Fruit fly (Drosophila melanogaster) whole organism, embryonic: Measurements from ENCODE around the gene Mtch.

Source experiments
- BtbVII ChIP-seq: fragments of 200-800 bp; sonication (Bioruptor generic); optimal IDR thresholded peaks from 3 replicates; lab custom pipeline; 2017; ENCODE audit warnings: missing biosample characterization, mild to moderate bottlenecking, missing genetic modification characterization
- CG10543 ChIP-seq: fragments of 200-800 bp; sonication (Bioruptor generic); optimal IDR thresholded peaks from 3 replicates; lab custom pipeline; 2017; ENCODE audit warnings: missing biosample characterization, mild to moderate bottlenecking, missing genetic modification characterization, moderate library complexity
- CG10565 ChIP-seq: fragments of 200-800 bp; sonication (Bioruptor generic); optimal IDR thresholded peaks from 3 replicates; lab custom pipeline; 2016; ENCODE audit warnings: missing biosample characterization, mild to moderate bottlenecking, missing genetic modification characterization
- CG11695 ChIP-seq: fragments of 200-800 bp; sonication (Bioruptor generic); IDR thresholded peaks from 3 replicates; pipeline ENCODE4 v1.3.6; 2022; ENCODE audit warnings: missing biosample characterization, missing genetic modification characterization
- CG12299 ChIP-seq: fragments of 200-800 bp; sonication (Bioruptor generic); optimal IDR thresholded peaks from 2 replicates; lab custom pipeline; 2018; ENCODE audit warnings: missing biosample characterization, mild to moderate bottlenecking, missing genetic modification characterization
- CG13296 ChIP-seq: fragments of 200-800 bp; sonication (Bioruptor generic); optimal IDR thresholded peaks from 3 replicates; lab custom pipeline; 2018; ENCODE audit warnings: missing biosample characterization, mild to moderate bottlenecking, missing genetic modification characterization
- CG14050 ChIP-seq: fragments of 200-800 bp; sonication (Bioruptor generic); IDR thresholded peaks from 3 replicates; pipeline ENCODE4 v1.3.6; 2022; ENCODE audit warnings: missing biosample characterization, missing genetic modification characterization
- CG15269 ChIP-seq: fragments of 200-800 bp; sonication (Bioruptor generic); optimal IDR thresholded peaks from 2 replicates; lab custom pipeline; 2018; ENCODE audit warnings: missing biosample characterization, mild to moderate bottlenecking, missing genetic modification characterization, moderate library complexity
- CG16863 ChIP-seq: fragments of 200-800 bp; sonication (Bioruptor generic); optimal IDR thresholded peaks from 3 replicates; lab custom pipeline; 2016; ENCODE audit warnings: missing biosample characterization, missing genetic modification characterization
- CG17361 ChIP-seq: fragments of 200-800 bp; sonication (Bioruptor generic); IDR thresholded peaks from 3 replicates; pipeline ENCODE4 v1.3.6; 2022; ENCODE audit warnings: missing biosample characterization, missing genetic modification characterization
- CG17912 ChIP-seq: fragments of 200-800 bp; sonication (Bioruptor generic); optimal IDR thresholded peaks from 2 replicates; lab custom pipeline; 2018; ENCODE audit warnings: missing biosample characterization, mild to moderate bottlenecking, missing genetic modification characterization
- CG18619 ChIP-seq: fragments of 200-800 bp; sonication (Bioruptor generic); optimal IDR thresholded peaks from 3 replicates; lab custom pipeline; 2017; ENCODE audit warnings: missing biosample characterization, mild to moderate bottlenecking, missing genetic modification characterization
- CG2889 ChIP-seq: fragments of 200-800 bp; sonication (Bioruptor generic); IDR thresholded peaks from 3 replicates; pipeline ENCODE4 v1.3.6; 2022; ENCODE audit warnings: missing biosample characterization, missing genetic modification characterization
- CG43689 ChIP-seq: fragments of 200-800 bp; sonication (Bioruptor generic); IDR thresholded peaks from 2 replicates; pipeline ENCODE4 v1.3.6; 2022; ENCODE audit warnings: missing biosample characterization, missing genetic modification characterization
- CG6791 ChIP-seq: fragments of 200-800 bp; sonication (Bioruptor generic); IDR thresholded peaks from 3 replicates; pipeline ENCODE4 v1.3.6; 2022; ENCODE audit warnings: missing biosample characterization, missing genetic modification characterization; ENCODE audit not compliant: partially characterized antibody
- CG8281 ChIP-seq: fragments of 200-800 bp; sonication (Bioruptor generic); optimal IDR thresholded peaks from 2 replicates; lab custom pipeline; 2018; ENCODE audit warnings: missing biosample characterization, mild to moderate bottlenecking, missing genetic modification characterization, moderate library complexity
- CG8290 ChIP-seq, 3 experiments: fragments of 200-800 bp; sonication (Bioruptor generic); optimal IDR thresholded peaks; 2 replicates each; lab custom pipeline; 2016 to 2019; ENCODE audit warnings: missing biosample characterization in 3 of 3, missing genetic modification characterization in 3 of 3, mild to moderate bottlenecking in 2 of 3, moderate library complexity in 1 of 3
- CG9797 ChIP-seq: fragments of 200-800 bp; sonication (Bioruptor generic); optimal IDR thresholded peaks from 3 replicates; lab custom pipeline; 2018; ENCODE audit warnings: missing biosample characterization, mild to moderate bottlenecking, missing genetic modification characterization
- CoRest ChIP-seq: fragments of 200-800 bp; sonication (Bioruptor generic); optimal IDR thresholded peaks from 3 replicates; lab custom pipeline; 2018; ENCODE audit warnings: missing biosample characterization, mild to moderate bottlenecking, missing genetic modification characterization, moderate library complexity
- D19B ChIP-seq: fragments of 200-800 bp; sonication (Bioruptor generic); optimal IDR thresholded peaks from 2 replicates; lab custom pipeline; 2017; ENCODE audit warnings: missing biosample characterization, mild to moderate bottlenecking, missing genetic modification characterization
- Dek ChIP-seq: fragments of 200-800 bp; sonication (Bioruptor generic); optimal IDR thresholded peaks from 3 replicates; lab custom pipeline; 2019; ENCODE audit warnings: missing biosample characterization, mild to moderate bottlenecking, missing genetic modification characterization, moderate library complexity
- E2f2 ChIP-seq: fragments of 200-800 bp; sonication (Bioruptor generic); IDR thresholded peaks from 2 replicates; pipeline ENCODE4 v1.3.6; 2022; ENCODE audit warnings: missing biosample characterization, missing genetic modification characterization
- Fer1 ChIP-seq: fragments of 200-800 bp; sonication (Bioruptor generic); optimal IDR thresholded peaks from 2 replicates; lab custom pipeline; 2017; ENCODE audit warnings: missing biosample characterization, mild to moderate bottlenecking, missing genetic modification characterization
- H2.0 ChIP-seq: fragments of 200-800 bp; sonication (Bioruptor generic); IDR thresholded peaks from 2 replicates; pipeline ENCODE4 v1.3.6; 2022; ENCODE audit warnings: missing biosample characterization, missing genetic modification characterization
- Hr78 ChIP-seq, 2 experiments: fragments of 200-800 bp in 1 of 2; fragments of >200 bp in 1 of 2; sonication (Bioruptor generic) in 1 of 2; optimal IDR thresholded peaks; 2 replicates each; lab custom pipeline; 2017 to 2019; ENCODE audit warnings: missing biosample characterization in 2 of 2, missing genetic modification characterization in 2 of 2, mild to moderate bottlenecking in 1 of 2, moderate library complexity in 1 of 2
- Lhr ChIP-seq: fragments of 200-800 bp; sonication (Bioruptor generic); optimal IDR thresholded peaks from 3 replicates; lab custom pipeline; 2017; ENCODE audit warnings: mild to moderate bottlenecking, missing biosample characterization, missing genetic modification reagents, missing genetic modification characterization
- NFAT ChIP-seq: fragments of 200-800 bp; sonication (Bioruptor generic); IDR thresholded peaks from 2 replicates; pipeline ENCODE4 v1.3.6; 2022; ENCODE audit warnings: missing biosample characterization, missing genetic modification characterization
- Nf-YC ChIP-seq: fragments of 200-800 bp; optimal IDR thresholded peaks from 3 replicates; lab custom pipeline; 2019; ENCODE audit warnings: missing biosample characterization, mild to moderate bottlenecking, missing genetic modification characterization, moderate library complexity
- NfI ChIP-seq: fragments of 200-800 bp; sonication (Bioruptor generic); optimal IDR thresholded peaks from 3 replicates; lab custom pipeline; 2018; ENCODE audit warnings: missing biosample characterization, mild to moderate bottlenecking, missing genetic modification characterization, moderate library complexity
- Ravus ChIP-seq: fragments of 200-800 bp; sonication (Bioruptor generic); IDR thresholded peaks from 2 replicates; pipeline ENCODE4 v1.3.6; 2022; ENCODE audit warnings: missing biosample characterization, missing genetic modification characterization
- Rx ChIP-seq: fragments of 200-800 bp; sonication (Bioruptor generic); IDR thresholded peaks from 2 replicates; pipeline ENCODE4 v1.3.6; 2022; ENCODE audit warnings: missing biosample characterization, missing genetic modification characterization
- Tbp ChIP-seq: fragments of >200 bp; optimal IDR thresholded peaks from 2 replicates; lab custom pipeline; 2018; ENCODE audit warnings: missing biosample characterization, missing genetic modification characterization
- Xrp1 ChIP-seq: fragments of 200-800 bp; sonication (Bioruptor generic); IDR thresholded peaks from 2 replicates; pipeline ENCODE4 v1.3.6; 2022; ENCODE audit warnings: missing biosample characterization, missing genetic modification characterization
- bbx ChIP-seq: fragments of 200-800 bp; sonication (Bioruptor generic); IDR thresholded peaks from 2 replicates; pipeline ENCODE4 v1.3.6; 2022; ENCODE audit warnings: missing biosample characterization, missing genetic modification characterization; ENCODE audit not compliant: partially characterized antibody
- crp ChIP-seq, 2 experiments: fragments of 200-800 bp; sonication (Bioruptor generic); optimal IDR thresholded peaks; 2 replicates in 1 of 2; 3 replicates in 1 of 2; lab custom pipeline; 2017; ENCODE audit warnings: missing biosample characterization in 2 of 2, missing genetic modification characterization in 2 of 2, mild to moderate bottlenecking in 1 of 2, moderate library complexity in 1 of 2
- exex ChIP-seq: fragments of 200-800 bp; sonication (Bioruptor generic); optimal IDR thresholded peaks from 4 replicates; lab custom pipeline; 2018; ENCODE audit warnings: missing biosample characterization, mild to moderate bottlenecking, missing genetic modification characterization, moderate library complexity
- fd3F ChIP-seq: fragments of 200-800 bp; sonication (Bioruptor generic); optimal IDR thresholded peaks from 2 replicates; lab custom pipeline; 2018; ENCODE audit warnings: missing biosample characterization, mild to moderate bottlenecking, missing genetic modification characterization, moderate library complexity
- fd64A ChIP-seq: fragments of 200-800 bp; sonication (Bioruptor generic); optimal IDR thresholded peaks from 3 replicates; lab custom pipeline; 2018; ENCODE audit warnings: missing biosample characterization, mild to moderate bottlenecking, missing genetic modification characterization
- gce ChIP-seq: fragments of 200-800 bp; sonication (Bioruptor generic); IDR thresholded peaks from 3 replicates; pipeline ENCODE4 v1.3.6; 2022; ENCODE audit warnings: missing biosample characterization, missing genetic modification characterization
- pita ChIP-seq: fragments of 200-800 bp; sonication (Bioruptor generic); optimal IDR thresholded peaks from 2 replicates; lab custom pipeline; 2017; ENCODE audit warnings: missing biosample characterization, mild to moderate bottlenecking, missing genetic modification characterization
- pros ChIP-seq: fragments of 200-800 bp; sonication (Bioruptor generic); optimal IDR thresholded peaks from 3 replicates; lab custom pipeline; 2019; ENCODE audit warnings: missing biosample characterization, mild to moderate bottlenecking, missing genetic modification characterization, moderate library complexity
- pum ChIP-seq: fragments of 200-800 bp; sonication (Bioruptor generic); optimal IDR thresholded peaks from 2 replicates; lab custom pipeline; 2016; ENCODE audit warnings: missing biosample characterization, missing genetic modification characterization
- ranshi ChIP-seq: fragments of 200-800 bp; sonication (Bioruptor generic); IDR thresholded peaks from 2 replicates; pipeline ENCODE4 v1.3.6; 2022; ENCODE audit warnings: missing biosample characterization, missing genetic modification characterization
- seq ChIP-seq: fragments of 200-800 bp; sonication (Bioruptor generic); IDR thresholded peaks from 2 replicates; pipeline ENCODE4 v1.3.6; 2022; ENCODE audit warnings: missing biosample characterization, missing genetic modification characterization
- slp2 ChIP-seq: fragments of 200-800 bp; sonication (Bioruptor generic); optimal IDR thresholded peaks from 2 replicates; lab custom pipeline; 2016; ENCODE audit warnings: missing biosample characterization, missing genetic modification characterization
- tna ChIP-seq: fragments of 200-800 bp; sonication (Bioruptor generic); IDR thresholded peaks from 2 replicates; pipeline ENCODE4 v1.3.6; 2022; ENCODE audit warnings: missing biosample characterization, missing genetic modification characterization; ENCODE audit not compliant: partially characterized antibody
- tup ChIP-seq: fragments of 200-800 bp; sonication (Bioruptor generic); optimal IDR thresholded peaks from 2 replicates; lab custom pipeline; 2016; ENCODE audit warnings: missing biosample characterization, mild to moderate bottlenecking, missing genetic modification characterization, moderate library complexity

The Mtch gene

DNA sequence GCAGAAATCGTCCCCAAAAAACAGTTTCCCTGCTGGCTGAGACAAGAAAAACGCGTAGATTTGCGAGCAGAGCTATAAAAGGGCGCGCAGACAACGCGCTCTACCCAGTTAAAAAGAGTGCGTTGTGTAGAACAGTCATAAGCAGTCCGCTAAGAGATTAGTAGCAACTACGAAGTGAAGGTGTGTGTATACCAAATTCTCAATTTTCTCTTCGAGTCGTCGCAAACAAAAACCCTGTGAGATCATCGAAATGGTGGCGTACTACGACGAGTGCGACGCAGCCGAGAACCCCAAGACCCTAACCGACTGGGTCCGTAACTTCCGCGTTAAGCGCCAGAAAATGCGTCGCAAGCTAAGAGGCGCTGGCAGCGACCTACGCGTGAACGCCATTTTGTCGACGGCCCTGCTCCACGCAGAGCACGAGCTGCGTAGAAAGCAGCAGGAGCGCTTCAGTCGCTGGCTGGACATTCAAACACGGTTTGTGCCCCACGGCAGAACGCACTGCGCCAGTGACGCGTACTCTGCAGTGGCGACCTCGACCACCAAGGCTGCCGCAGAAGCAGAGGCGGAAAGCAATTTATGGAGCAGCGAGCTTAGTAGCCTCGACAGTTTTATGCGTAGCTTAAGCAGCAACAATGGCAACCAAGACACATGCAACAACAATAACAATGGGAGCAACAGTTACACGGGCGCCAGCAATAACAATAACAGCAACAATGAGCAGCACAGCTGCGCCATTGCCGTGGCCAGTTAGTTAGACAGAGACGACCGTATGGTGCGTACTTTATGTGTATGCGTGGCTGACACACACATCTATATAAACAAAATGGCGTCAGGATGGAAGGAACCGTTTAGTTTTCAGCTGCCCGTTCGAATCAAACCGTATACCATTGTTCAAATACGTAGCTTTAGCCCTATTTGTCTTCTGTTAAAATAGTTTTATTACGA, 39.9 kb downstream of the Mtch start (continued):
- TF ChIP-seq Dek: no peak
- TF ChIP-seq crp (GFP tag; optimal IDR thresholded peaks at IDR 0.05; lab: Kevin White, UChicago): peak in 1 of 2 experiments; percentile 46
- no peak for TF ChIP-seq exex
- no peak for TF ChIP-seq CG12299 (tag; lab: Kevin White, UChicago)
- peak; percentile 90 for TF ChIP-seq CG10543 (GFP tag; lab: Kevin White, UChicago)
- TF ChIP-seq CG15269 (tag; lab: Kevin White, UChicago): no peak
- TF ChIP-seq CG17912 (GFP tag; lab: Kevin White, UChicago): no peak
- TF ChIP-seq pita (GFP tag; lab: Kevin White, UChicago): no peak
- TF ChIP-seq gce (GFP tag; lab: Robert Waterston, UW): peak; percentile 27; the same call in 1 of the 3 replicates
- TF ChIP-seq Fer1 (GFP tag; lab: Kevin White, UChicago): no peak
- TF ChIP-seq CG43689 (GFP tag; lab: Robert Waterston, UW): no peak
- TF ChIP-seq Xrp1 (GFP tag; lab: Robert Waterston, UW): peak; percentile 18
- peak; percentile 6 for TF ChIP-seq BtbVII
- no peak for TF ChIP-seq CoRest (tag; lab: Kevin White, UChicago)
- no peak; the same call in 2 of the 3 replicates for TF ChIP-seq CG14050 (GFP tag; lab: Robert Waterston, UW)
- TF ChIP-seq CG18619: peak; percentile 52
- no peak for TF ChIP-seq CG8290 (GFP tag; optimal IDR thresholded peaks at IDR 0.05; lab: Kevin White, UChicago)
- TF ChIP-seq CG8290 (tag; optimal IDR thresholded peaks at IDR 0.05; lab: Kevin White, UChicago): peak in 1 of 2 experiments; percentile 83
- peak; percentile 24 for TF ChIP-seq Nf-YC
- TF ChIP-seq bbx: peak; percentile 64
- TF ChIP-seq fd64A (GFP tag; lab: Kevin White, UChicago): peak; percentile 1
- peak; percentile 6; the same call in 1 of the 3 replicates for TF ChIP-seq CG11695 (GFP tag; lab: Robert Waterston, UW)
- peak; percentile 36 for TF ChIP-seq pros (GFP tag; lab: Kevin White, UChicago)
- no peak for TF ChIP-seq Rx (GFP tag; lab: Robert Waterston, UW)
- TF ChIP-seq Lhr: no peak
- peak; percentile 73 for TF ChIP-seq NFAT (GFP tag; lab: Robert Waterston, UW)
- peak; percentile 14 for TF ChIP-seq tup (GFP tag; lab: Kevin White, UChicago)
- no peak for TF ChIP-seq slp2 (GFP tag; lab: Kevin White, UChicago)
- no peak for TF ChIP-seq CG2889 (GFP tag; lab: Robert Waterston, UW)
- TF ChIP-seq CG16863 (GFP tag; lab: Kevin White, UChicago): no peak
- TF ChIP-seq fd3F (GFP tag; lab: Kevin White, UChicago): no peak
- TF ChIP-seq CG6791 (GFP tag; lab: Robert Waterston, UW): peak; percentile 54; the same call in 2 of the 3 replicates
- no peak for TF ChIP-seq pum (GFP tag; lab: Kevin White, UChicago)
- no peak for TF ChIP-seq CG9797
- TF ChIP-seq CG17361 (GFP tag; lab: Robert Waterston, UW): no peak
- TF ChIP-seq H2.0 (GFP tag; lab: Robert Waterston, UW): 0 out of 2 replicates have a peak, but pooled peaks have one; percentile 10
- no peak; the same call in 1 of the 2 replicates for TF ChIP-seq E2f2 (GFP tag; lab: Robert Waterston, UW)
- TF ChIP-seq seq: peak; percentile 43; the same call in 1 of the 2 replicates
- no peak for TF ChIP-seq Ravus (GFP tag; lab: Robert Waterston, UW)
- no peak for TF ChIP-seq CG10565 (GFP tag; lab: Kevin White, UChicago)
- TF ChIP-seq CG8281 (tag; lab: Kevin White, UChicago): no peak
- peak; percentile 13 for TF ChIP-seq CG13296 (GFP tag; lab: Kevin White, UChicago)
- peak; percentile 82 for TF ChIP-seq Tbp
- peak; percentile 63 for TF ChIP-seq ranshi (GFP tag; lab: Robert Waterston, UW)
- TF ChIP-seq D19B (GFP tag; lab: Kevin White, UChicago): no peak
- 0 out of 2 replicates have a peak, but pooled peaks have one; percentile 11 for TF ChIP-seq tna (GFP tag; lab: Robert Waterston, UW)
- TF ChIP-seq Hr78 (GFP tag; optimal IDR thresholded peaks at IDR 0.05; lab: Kevin White, UChicago): no peak
- TF ChIP-seq NfI (GFP tag; lab: Kevin White, UChicago): no peak
